Worm (Caenorhabditis elegans): ENCODE results near the gene F52H2.3.

- TF ChIP-seq flt-1 (GFP tag; IDR thresholded peaks at IDR 0.05): no peak
- no peak for TF ChIP-seq klf-2 (GFP tag; conservative IDR thresholded peaks at IDR 0.05)
- no peak for TF ChIP-seq med-1 (GFP tag; optimal IDR thresholded peaks at IDR 0.05; ENCODE audit: insufficient read depth)
- TF ChIP-seq cog-1 (tag; optimal IDR thresholded peaks at IDR 0.05): no peak
- no peak for TF ChIP-seq ref-1 (GFP tag; conservative IDR thresholded peaks at IDR 0.05)
- no peak for TF ChIP-seq ztf-29 (GFP tag; IDR thresholded peaks at IDR 0.05)
- TF ChIP-seq ztf-23 (GFP tag; IDR thresholded peaks at IDR 0.05): no peak
- TF ChIP-seq tab-1 (GFP tag; IDR thresholded peaks at IDR 0.05): no peak
Measured at ce11 chrX:2565308-2565773, 24.5 kb upstream of the F52H2.3 start, which contains the start of gene F52H2.15.
